ENCODE assay signal across 4 fruit fly cellular contexts in genomic region chr3L:19072177-19072603, dm6.
TF ChIP-seq lines count a peak whose summit lies in the region.

No protein-coding gene starts in this region.

TF ChIP-seq in whole organism, adult, 20 proteins besides CTCF, POLR2A, EP300 and RAD21 (continued from another document):
- TF ChIP-seq CG1620 (GFP tag; optimal IDR thresholded peaks at IDR 0.05; lab: Kevin White, UChicago), result no peak

TF ChIP-seq in whole organism, embryonic, 481 proteins besides CTCF, POLR2A, EP300 and RAD21 (continued from another document and continues in another):
- TF ChIP-seq Drgx (GFP tag; IDR thresholded peaks at IDR 0.05; lab: Robert Waterston, UW) (peak; percentile 45), schlank (tag; optimal IDR thresholded peaks at IDR 0.05; lab: Kevin White, UChicago) (peak; percentile 31), grn (GFP tag; optimal IDR thresholded peaks at IDR 0.05; lab: Kevin White, UChicago) (peak; percentile 28), Scr (GFP tag; IDR thresholded peaks at IDR 0.05; lab: Robert Waterston, UW; ENCODE audit: partially characterized antibody) (0 out of 2 replicates have a peak, but pooled peaks have one; percentile 11), cg (GFP tag; optimal IDR thresholded peaks at IDR 0.05; lab: Kevin White, UChicago) (peak; percentile 55), exex (tag; optimal IDR thresholded peaks at IDR 0.05; lab: Kevin White, UChicago) (peak; percentile 58), CrebB (tag; optimal IDR thresholded peaks at IDR 0.05; lab: Kevin White, UChicago) (peak; percentile 35), Atf3 (GFP tag; optimal IDR thresholded peaks at IDR 0.05; lab: Kevin White, UChicago) (no peak), repo (GFP tag; optimal IDR thresholded peaks at IDR 0.05; lab: Kevin White, UChicago) (no peak), CG5245 (GFP tag; optimal IDR thresholded peaks at IDR 0.05; lab: Kevin White, UChicago) (no peak), crol (GFP tag; IDR thresholded peaks at IDR 0.05; lab: Robert Waterston, UW) (peak; percentile 90), Deaf1 (tag; optimal IDR thresholded peaks at IDR 0.05; lab: Kevin White, UChicago) (peak; percentile 51), CG31365 (tag; optimal IDR thresholded peaks at IDR 0.05; lab: Kevin White, UChicago) (peak; percentile 16), Hand (GFP tag; optimal IDR thresholded peaks at IDR 0.05; lab: Kevin White, UChicago) (peak; percentile 8), CG14710 (tag; optimal IDR thresholded peaks at IDR 0.05; lab: Kevin White, UChicago) (no peak), sd (tag; optimal IDR thresholded peaks at IDR 0.05; lab: Kevin White, UChicago) (peak; percentile 4), Doc3 (GFP tag; IDR thresholded peaks at IDR 0.05; lab: Robert Waterston, UW; ENCODE audit: partially characterized antibody) (no peak), CG13296 (GFP tag; optimal IDR thresholded peaks at IDR 0.05; lab: Kevin White, UChicago) (peak; percentile 11), Trl (optimal IDR thresholded peaks at IDR 0.05; lab: Kevin White, UChicago) (peak; percentile 10 to 74), Trl (GFP tag; optimal IDR thresholded peaks at IDR 0.05; lab: Kevin White, UChicago) (no peak), sr (GFP tag; IDR thresholded peaks at IDR 0.05; lab: Robert Waterston, UW) (peak; percentile 72; the same call in 1 of the 3 replicates), so (GFP tag; IDR thresholded peaks at IDR 0.05; lab: Robert Waterston, UW) (no peak), pfk (GFP tag; optimal IDR thresholded peaks at IDR 0.05; lab: Kevin White, UChicago) (peak; percentile 16), CG32532 (GFP tag; IDR thresholded peaks at IDR 0.05; lab: Robert Waterston, UW) (peak; percentile 55; the same call in 1 of the 2 replicates), scrt (GFP tag; optimal IDR thresholded peaks at IDR 0.05; lab: Kevin White, UChicago) (peak; percentile 5), Med (GFP tag; lab: Kevin White, UChicago) (peak; percentile 65), chinmo (GFP tag; IDR thresholded peaks at IDR 0.05; lab: Robert Waterston, UW; ENCODE audit: partially characterized antibody) (0 out of 4 replicates have a peak, but pooled peaks have one; percentile 60), BtbVII (GFP tag; optimal IDR thresholded peaks at IDR 0.05; lab: Kevin White, UChicago) (peak; percentile 19), B-H2 (GFP tag; optimal IDR thresholded peaks at IDR 0.05; lab: Kevin White, UChicago) (peak; percentile 54), CG11695 (GFP tag; IDR thresholded peaks at IDR 0.05; lab: Robert Waterston, UW) (0 out of 3 replicates have a peak, but pooled peaks have one; percentile 13), CG15514 (GFP tag; optimal IDR thresholded peaks at IDR 0.05; lab: Kevin White, UChicago) (peak; percentile 38), CG10959 (GFP tag; IDR thresholded peaks at IDR 0.05; lab: Robert Waterston, UW) (no peak), nerfin-1 (tag; optimal IDR thresholded peaks at IDR 0.05; lab: Kevin White, UChicago) (peak; percentile 24), HHEX (GFP tag; optimal IDR thresholded peaks at IDR 0.05; lab: Kevin White, UChicago) (peak; percentile 23), CG13775 (GFP tag; optimal IDR thresholded peaks at IDR 0.05; lab: Kevin White, UChicago) (no peak), CG10543 (GFP tag; optimal IDR thresholded peaks at IDR 0.05; lab: Kevin White, UChicago) (peak; percentile 80), HmgZ (tag; optimal IDR thresholded peaks at IDR 0.05; lab: Kevin White, UChicago) (peak; percentile 49), NfI (GFP tag; optimal IDR thresholded peaks at IDR 0.05; lab: Kevin White, UChicago) (peak; percentile 41), sob (GFP tag; IDR thresholded peaks at IDR 0.05; lab: Robert Waterston, UW) (peak; percentile 59), ranshi (GFP tag; IDR thresholded peaks at IDR 0.05; lab: Robert Waterston, UW) (peak; percentile 46; the same call in 1 of the 2 replicates), CG12071 (GFP tag; optimal IDR thresholded peaks at IDR 0.05; lab: Kevin White, UChicago) (peak; percentile 18), Rfx (GFP tag; IDR thresholded peaks at IDR 0.05; lab: Robert Waterston, UW) (peak; percentile 36; the same call in 1 of the 2 replicates)

TF ChIP-seq in whole organism, prepupa, 60 proteins besides CTCF, POLR2A, EP300 and RAD21 (continued from another document):
- TF ChIP-seq Eip75B (GFP tag; optimal IDR thresholded peaks at IDR 0.05; lab: Kevin White, UChicago), result peak; percentile 60
- no peak for TF ChIP-seq lz (GFP tag; optimal IDR thresholded peaks at IDR 0.05; lab: Kevin White, UChicago)
- TF ChIP-seq Eip93F (GFP tag; optimal IDR thresholded peaks at IDR 0.05; lab: Kevin White, UChicago), result no peak
- peak; percentile 92 for TF ChIP-seq fkh (GFP tag; optimal IDR thresholded peaks at IDR 0.05; lab: Kevin White, UChicago)
- peak; percentile 46 for TF ChIP-seq CG32006 (GFP tag; optimal IDR thresholded peaks at IDR 0.05; lab: Kevin White, UChicago)
- peak; percentile 64 for TF ChIP-seq net (GFP tag; optimal IDR thresholded peaks at IDR 0.05; lab: Kevin White, UChicago)
- TF ChIP-seq pdm3 (GFP tag; optimal IDR thresholded peaks at IDR 0.05; lab: Kevin White, UChicago), result peak; percentile 37
- peak; percentile 41; the same call in 2 of the 3 replicates for TF ChIP-seq CG6163 (GFP tag; IDR thresholded peaks at IDR 0.05; lab: Robert Waterston, UW)
- no peak for TF ChIP-seq CG3919 (GFP tag; optimal IDR thresholded peaks at IDR 0.05; lab: Kevin White, UChicago)
- TF ChIP-seq CG16779 (tag; optimal IDR thresholded peaks at IDR 0.05; lab: Kevin White, UChicago), result peak; percentile 92
- TF ChIP-seq dsx (GFP tag; optimal IDR thresholded peaks at IDR 0.05; lab: Kevin White, UChicago; ENCODE audit: poor library complexity, severe bottlenecking), result peak; percentile 70
- TF ChIP-seq cyc (GFP tag; optimal IDR thresholded peaks at IDR 0.05; lab: Kevin White, UChicago), result no peak
- TF ChIP-seq topi (GFP tag; optimal IDR thresholded peaks at IDR 0.05; lab: Kevin White, UChicago), result no peak
- no peak for TF ChIP-seq CG6792 (GFP tag; optimal IDR thresholded peaks at IDR 0.05; lab: Kevin White, UChicago)
- peak; percentile 44; the same call in 1 of the 2 replicates for TF ChIP-seq Gug (GFP tag; IDR thresholded peaks at IDR 0.05; lab: Robert Waterston, UW)
- no peak for TF ChIP-seq dac (GFP tag; optimal IDR thresholded peaks at IDR 0.05; lab: Kevin White, UChicago)
- peak; percentile 73 for TF ChIP-seq Eip78C (GFP tag; lab: Kevin White, UChicago)
- TF ChIP-seq Hr39 (GFP tag; optimal IDR thresholded peaks at IDR 0.05; lab: Kevin White, UChicago), result no peak
- peak; percentile 73 for TF ChIP-seq CG10669 (GFP tag; optimal IDR thresholded peaks at IDR 0.05; lab: Kevin White, UChicago)
- TF ChIP-seq Lpt (GFP tag; optimal IDR thresholded peaks at IDR 0.05; lab: Kevin White, UChicago), result peak; percentile 24
- no peak for TF ChIP-seq Hr4 (GFP tag; optimal IDR thresholded peaks at IDR 0.05; lab: Kevin White, UChicago)
- peak; percentile 83 to 95 for TF ChIP-seq ss (GFP tag; optimal IDR thresholded peaks at IDR 0.05; lab: Kevin White, UChicago)
- peak in 1 of 2 experiments; percentile 55 for TF ChIP-seq salr (GFP tag; optimal IDR thresholded peaks at IDR 0.05; lab: Kevin White, UChicago)
- TF ChIP-seq Hr38 (GFP tag; optimal IDR thresholded peaks at IDR 0.05; lab: Kevin White, UChicago), result no peak
- TF ChIP-seq vri (GFP tag; optimal IDR thresholded peaks at IDR 0.05; lab: Kevin White, UChicago), result peak; percentile 76
- TF ChIP-seq CG6854 (GFP tag; optimal IDR thresholded peaks at IDR 0.05; lab: Kevin White, UChicago), result no peak
- TF ChIP-seq CG15336 (GFP tag; IDR thresholded peaks at IDR 0.05; lab: Robert Waterston, UW), result peak; percentile 58
- TF ChIP-seq achi (GFP tag; optimal IDR thresholded peaks at IDR 0.05; lab: Kevin White, UChicago), result no peak
- no peak for TF ChIP-seq Sox14 (GFP tag; optimal IDR thresholded peaks at IDR 0.05; lab: Kevin White, UChicago)
- peak; percentile 81 for TF ChIP-seq eg (GFP tag; IDR thresholded peaks at IDR 0.05; lab: Robert Waterston, UW)
- peak; percentile 84 for TF ChIP-seq CG6808 (GFP tag; optimal IDR thresholded peaks at IDR 0.05; lab: Kevin White, UChicago)

TF ChIP-seq in whole organism, wandering third instar larva, 38 proteins besides CTCF, POLR2A, EP300 and RAD21 (continued from another document):
- no peak for TF ChIP-seq CG32264 (GFP tag; optimal IDR thresholded peaks at IDR 0.05; lab: Kevin White, UChicago)
- no peak for TF ChIP-seq woc (GFP tag; optimal IDR thresholded peaks at IDR 0.05; lab: Kevin White, UChicago)
- no peak for TF ChIP-seq jim (GFP tag; optimal IDR thresholded peaks at IDR 0.05; lab: Kevin White, UChicago)
- TF ChIP-seq psq (GFP tag; optimal IDR thresholded peaks at IDR 0.05; lab: Kevin White, UChicago), result peak; percentile 0
- peak; percentile 41 for TF ChIP-seq rgr (GFP tag; optimal IDR thresholded peaks at IDR 0.05; lab: Kevin White, UChicago)
- TF ChIP-seq GATAd (GFP tag; optimal IDR thresholded peaks at IDR 0.05; lab: Kevin White, UChicago), result no peak
- TF ChIP-seq br (GFP tag; optimal IDR thresholded peaks at IDR 0.05; lab: Kevin White, UChicago), result peak; percentile 13
- TF ChIP-seq Rel (GFP tag; optimal IDR thresholded peaks at IDR 0.05; lab: Kevin White, UChicago), result no peak
- TF ChIP-seq Rel (tag; optimal IDR thresholded peaks at IDR 0.05; lab: Kevin White, UChicago), result peak; percentile 25
- TF ChIP-seq Abd-B (GFP tag; optimal IDR thresholded peaks at IDR 0.05; lab: Kevin White, UChicago), result no peak
- no peak for TF ChIP-seq Dif (GFP tag; optimal IDR thresholded peaks at IDR 0.05; lab: Kevin White, UChicago; ENCODE audit: partially characterized antibody)
- TF ChIP-seq Vsx2 (GFP tag; optimal IDR thresholded peaks at IDR 0.05; lab: Kevin White, UChicago; ENCODE audit: partially characterized antibody), result no peak
- TF ChIP-seq sage (GFP tag; optimal IDR thresholded peaks at IDR 0.05; lab: Kevin White, UChicago), result peak; percentile 4
- TF ChIP-seq Hnf4 (GFP tag; optimal IDR thresholded peaks at IDR 0.05; lab: Kevin White, UChicago), result no peak
- no peak for TF ChIP-seq usp (GFP tag; optimal IDR thresholded peaks at IDR 0.05; lab: Kevin White, UChicago)
